Worm (Caenorhabditis elegans) whole organism, L3 larva: ENCODE results near the gene D1014.4.

ENCODE experiments used
- elt-1 ChIP-seq: fragments of 150-350 bp; optimal IDR thresholded peaks from 2 replicates; lab custom pipeline; 2014; ENCODE audit warnings: missing biosample characterization, missing genetic modification characterization
- nhr-25 ChIP-seq: sonication (generic microtip); optimal IDR thresholded peaks from 2 replicates; lab custom pipeline; 2017; ENCODE audit warnings: missing biosample characterization, missing genetic modification characterization

ce11 chrV:8169150-8169549 is 36.1 kb downstream of the D1014.4 start:
- TF ChIP-seq elt-1 (tag; lab: Kevin White, UChicago) (no peak), nhr-25 (tag; lab: Kevin White, UChicago) (no peak)
